Worm (Caenorhabditis elegans): ENCODE results near the gene F56A11.6.

DNA sequence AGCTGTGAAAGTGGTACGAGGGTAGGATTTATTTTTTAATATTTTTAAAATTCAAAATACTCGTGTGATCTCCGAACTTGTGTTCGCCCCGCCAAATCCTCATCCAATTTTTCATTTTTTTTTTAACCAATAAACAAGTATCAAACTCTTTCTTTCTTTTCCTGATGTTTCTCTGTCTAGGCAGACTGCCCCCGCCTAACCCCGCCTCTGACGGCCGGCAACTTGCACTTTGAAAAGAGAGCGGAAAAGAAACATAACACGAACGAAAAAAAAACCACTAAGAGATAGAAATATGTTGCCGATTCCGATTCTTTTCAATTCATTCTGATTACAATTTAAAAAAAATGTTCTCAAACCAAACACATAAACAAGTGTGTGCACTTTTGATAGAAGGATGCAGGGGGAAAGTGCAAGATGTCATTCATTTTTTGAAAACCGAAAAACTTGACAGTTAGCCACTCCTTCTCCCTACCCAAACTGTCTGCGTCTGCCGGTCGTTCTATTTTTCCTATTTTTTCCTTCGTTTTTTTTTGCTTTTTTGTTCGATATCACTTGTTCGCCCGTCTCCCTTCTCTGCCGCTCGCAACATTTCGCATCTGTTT is 44.0 kb upstream of the F56A11.6 start:
- TF ChIP-seq mdl-1 (tag; optimal IDR thresholded peaks at IDR 0.05) (no peak), snu-23 (GFP tag; optimal IDR thresholded peaks at IDR 0.05) (no peak), fkh-8 (tag; optimal IDR thresholded peaks at IDR 0.05) (no peak), nhr-11 (tag; optimal IDR thresholded peaks at IDR 0.05) (no peak), elt-2 (tag; optimal IDR thresholded peaks at IDR 0.05) (no peak), jun-1 (tag; optimal IDR thresholded peaks at IDR 0.05) (no peak), ces-1 (GFP tag; optimal IDR thresholded peaks at IDR 0.05) (no peak), ztf-11 (tag; optimal IDR thresholded peaks at IDR 0.05) (no peak), fos-1 (tag; optimal IDR thresholded peaks at IDR 0.05) (no peak), ztf-4 (tag; optimal IDR thresholded peaks at IDR 0.05) (no peak), skn-1 (tag; optimal IDR thresholded peaks at IDR 0.05) (no peak), unc-62 (GFP tag; optimal IDR thresholded peaks at IDR 0.05) (no peak), tbx-2 (tag; optimal IDR thresholded peaks at IDR 0.05) (no peak), nhr-90 (tag; optimal IDR thresholded peaks at IDR 0.05; ENCODE audit: poor library complexity) (no peak)
